Fruit fly (Drosophila melanogaster) whole organism, embryonic: ENCODE measurements around the gene MSAmiP.

ENCODE experiments used
- Atf-2 ChIP-seq: fragments of 200-800 bp; sonication (Bioruptor generic); optimal IDR thresholded peaks from 2 replicates; lab custom pipeline; 2016; ENCODE audit warnings: missing biosample characterization, missing genetic modification characterization
- Atf3 ChIP-seq: fragments of 200-800 bp; sonication (Bioruptor generic); optimal IDR thresholded peaks from 3 replicates; lab custom pipeline; 2016; ENCODE audit warnings: missing biosample characterization, missing genetic modification characterization
- Atf6 ChIP-seq: fragments of 200-800 bp; sonication (Bioruptor generic); IDR thresholded peaks from 2 replicates; pipeline ENCODE4 v1.3.6; 2022; ENCODE audit warnings: missing biosample characterization, missing genetic modification characterization
- CG10209 ChIP-seq: fragments of 200-800 bp; sonication (Bioruptor generic); optimal IDR thresholded peaks from 3 replicates; lab custom pipeline; 2017; ENCODE audit warnings: missing biosample characterization, mild to moderate bottlenecking, missing genetic modification characterization, missing genetic modification reagents
- CG11456 ChIP-seq: fragments of 200-800 bp; sonication (Bioruptor generic); IDR thresholded peaks from 3 replicates; pipeline ENCODE4 v1.3.6; 2022; ENCODE audit warnings: missing biosample characterization, missing genetic modification characterization
- CG11504 ChIP-seq: fragments of 200-800 bp; sonication (Bioruptor generic); optimal IDR thresholded peaks from 3 replicates; lab custom pipeline; 2019; ENCODE audit warnings: missing biosample characterization, mild to moderate bottlenecking, missing genetic modification characterization, moderate library complexity
- CG11723 ChIP-seq: fragments of 200-800 bp; sonication (Bioruptor generic); optimal IDR thresholded peaks from 2 replicates; lab custom pipeline; 2017; ENCODE audit warnings: missing biosample characterization, mild to moderate bottlenecking, missing genetic modification characterization
- CG13424 ChIP-seq: fragments of 200-800 bp; sonication (Bioruptor generic); optimal IDR thresholded peaks from 2 replicates; lab custom pipeline; 2019; ENCODE audit warnings: missing biosample characterization, mild to moderate bottlenecking, missing genetic modification characterization, moderate library complexity
- CG15514 ChIP-seq: fragments of 200-800 bp; sonication (Bioruptor generic); optimal IDR thresholded peaks from 3 replicates; lab custom pipeline; 2017; ENCODE audit warnings: missing biosample characterization, missing genetic modification characterization, mild to moderate bottlenecking, moderate library complexity, missing genetic modification reagents
- CG15696 ChIP-seq: fragments of 200-800 bp; sonication (Bioruptor generic); optimal IDR thresholded peaks from 2 replicates; lab custom pipeline; 2019; ENCODE audit warnings: missing biosample characterization, mild to moderate bottlenecking, missing genetic modification characterization, moderate library complexity
- CG1603 ChIP-seq: fragments of 200-800 bp; sonication (Bioruptor generic); optimal IDR thresholded peaks from 2 replicates; lab custom pipeline; 2019; ENCODE audit warnings: missing biosample characterization, mild to moderate bottlenecking, missing genetic modification characterization, moderate library complexity
- CG31365 ChIP-seq: fragments of 200-800 bp; sonication (Bioruptor generic); optimal IDR thresholded peaks from 2 replicates; lab custom pipeline; 2018; ENCODE audit warnings: missing biosample characterization, mild to moderate bottlenecking, missing genetic modification characterization
- CG32772 ChIP-seq: fragments of 200-800 bp; sonication (Bioruptor generic); IDR thresholded peaks from 2 replicates; pipeline ENCODE4 v1.3.6; 2022; ENCODE audit warnings: missing biosample characterization, missing genetic modification characterization
- CG3407 ChIP-seq: fragments of 200-800 bp; sonication (Bioruptor generic); optimal IDR thresholded peaks from 2 replicates; lab custom pipeline; 2018; ENCODE audit warnings: missing biosample characterization, mild to moderate bottlenecking, missing genetic modification characterization
- CG5245 ChIP-seq: fragments of 200-800 bp; sonication (Bioruptor generic); optimal IDR thresholded peaks from 3 replicates; lab custom pipeline; 2016; ENCODE audit warnings: missing biosample characterization, missing genetic modification characterization
- CG6254 ChIP-seq: fragments of 200-800 bp; sonication (Bioruptor generic); optimal IDR thresholded peaks from 3 replicates; lab custom pipeline; 2017; ENCODE audit warnings: mild to moderate bottlenecking, missing biosample characterization, missing genetic modification reagents, missing genetic modification characterization
- CG6689 ChIP-seq: fragments of 200-800 bp; sonication (Bioruptor generic); IDR thresholded peaks from 2 replicates; pipeline ENCODE4 v1.3.6; 2022; ENCODE audit warnings: missing biosample characterization, missing genetic modification characterization
- CG6854 ChIP-seq: fragments of 200-800 bp; sonication (Bioruptor generic); optimal IDR thresholded peaks from 3 replicates; lab custom pipeline; 2017; ENCODE audit warnings: missing biosample characterization, mild to moderate bottlenecking, missing genetic modification characterization
- CG7987 ChIP-seq: fragments of 200-800 bp; sonication (Bioruptor generic); optimal IDR thresholded peaks from 2 replicates; lab custom pipeline; 2018; ENCODE audit warnings: missing biosample characterization, mild to moderate bottlenecking, missing genetic modification characterization, moderate library complexity
- CG8944 ChIP-seq: fragments of 200-800 bp; sonication (Bioruptor generic); optimal IDR thresholded peaks from 3 replicates; lab custom pipeline; 2016; ENCODE audit warnings: missing biosample characterization, missing genetic modification characterization
- CkIIα-i1 ChIP-seq: fragments of 200-800 bp; sonication (Bioruptor generic); IDR thresholded peaks from 2 replicates; pipeline ENCODE4 v1.3.6; 2022; ENCODE audit warnings: missing biosample characterization, missing genetic modification characterization
- Dll ChIP-seq: fragments of 200-800 bp; sonication (Bioruptor generic); IDR thresholded peaks from 4 replicates; pipeline ENCODE4 v1.3.6; 2022; ENCODE audit warnings: missing biosample characterization, missing genetic modification characterization; ENCODE audit not compliant: partially characterized antibody
- Ets65A ChIP-seq: fragments of 200-800 bp; sonication (Bioruptor generic); peaks from one replicate; lab custom pipeline; 2016; ENCODE audit warnings: missing biosample characterization, missing genetic modification characterization
- HHEX ChIP-seq: fragments of 200-800 bp; sonication (Bioruptor generic); optimal IDR thresholded peaks from 3 replicates; lab custom pipeline; 2017; ENCODE audit warnings: missing biosample characterization, mild to moderate bottlenecking, missing genetic modification characterization, missing genetic modification reagents
- HLHmδ ChIP-seq: fragments of 200-800 bp; sonication (Bioruptor generic); optimal IDR thresholded peaks from 2 replicates; lab custom pipeline; 2018; ENCODE audit warnings: missing biosample characterization, mild to moderate bottlenecking, missing genetic modification characterization, moderate library complexity
- Lpt ChIP-seq: fragments of >200 bp; optimal IDR thresholded peaks from 2 replicates; lab custom pipeline; 2018; ENCODE audit warnings: missing biosample characterization, missing genetic modification characterization
- Mad ChIP-seq: fragments of 200-800 bp; sonication (Bioruptor generic); optimal IDR thresholded peaks from 2 replicates; lab custom pipeline; 2016; ENCODE audit warnings: missing biosample characterization, missing genetic modification characterization
- Med ChIP-seq: fragments of 200-800 bp; sonication (Bioruptor generic); peaks from one replicate; lab custom pipeline; 2016; ENCODE audit warnings: missing biosample characterization, missing genetic modification characterization, mild to moderate bottlenecking, inconsistent platforms, moderate library complexity
- NC2β ChIP-seq: fragments of 200-800 bp; sonication (Bioruptor generic); optimal IDR thresholded peaks from 2 replicates; lab custom pipeline; 2016; ENCODE audit warnings: missing biosample characterization, missing genetic modification characterization
- Xbp1 ChIP-seq: fragments of 200-800 bp; sonication (Bioruptor generic); optimal IDR thresholded peaks from 3 replicates; lab custom pipeline; 2016; ENCODE audit warnings: missing biosample characterization, mild to moderate bottlenecking, missing genetic modification characterization
- ash1 ChIP-seq: fragments of 200-800 bp; sonication (Bioruptor generic); optimal IDR thresholded peaks from 2 replicates; lab custom pipeline; 2018; ENCODE audit warnings: missing biosample characterization, mild to moderate bottlenecking, missing genetic modification characterization
- bsh ChIP-seq, 2 experiments: fragments of 200-800 bp; sonication (Bioruptor generic); optimal IDR thresholded peaks; 2 replicates each; lab custom pipeline; 2017 to 2018; ENCODE audit warnings: mild to moderate bottlenecking in 2 of 2, missing biosample characterization in 2 of 2, missing genetic modification characterization in 2 of 2, moderate library complexity in 1 of 2
- cad ChIP-seq: fragments of >200 bp; optimal IDR thresholded peaks from 2 replicates; lab custom pipeline; 2017; ENCODE audit warnings: missing biosample characterization, missing genetic modification characterization
- cato ChIP-seq: fragments of 200-800 bp; sonication (Bioruptor generic); optimal IDR thresholded peaks from 2 replicates; lab custom pipeline; 2016; ENCODE audit warnings: missing biosample characterization, missing genetic modification characterization, borderline replicate concordance
- ci ChIP-seq: fragments of 200-800 bp; sonication (Bioruptor generic); IDR thresholded peaks from 3 replicates; pipeline ENCODE4 v1.3.6; 2022; ENCODE audit warnings: missing biosample characterization, missing genetic modification characterization
- crol ChIP-seq: fragments of 200-800 bp; sonication (Bioruptor generic); IDR thresholded peaks from 2 replicates; pipeline ENCODE4 v1.3.6; 2022; ENCODE audit warnings: missing biosample characterization, missing genetic modification characterization
- da ChIP-seq: fragments of 200-800 bp; sonication (Bioruptor generic); optimal IDR thresholded peaks from 2 replicates; lab custom pipeline; 2016; ENCODE audit warnings: missing biosample characterization, missing genetic modification characterization
- exex ChIP-seq: fragments of 200-800 bp; sonication (Bioruptor generic); optimal IDR thresholded peaks from 4 replicates; lab custom pipeline; 2018; ENCODE audit warnings: missing biosample characterization, mild to moderate bottlenecking, missing genetic modification characterization, moderate library complexity
- gce ChIP-seq: fragments of 200-800 bp; sonication (Bioruptor generic); IDR thresholded peaks from 3 replicates; pipeline ENCODE4 v1.3.6; 2022; ENCODE audit warnings: missing biosample characterization, missing genetic modification characterization
- hb ChIP-seq: fragments of 200-800 bp; sonication (Bioruptor generic); IDR thresholded peaks from 3 replicates; pipeline ENCODE4 v1.3.6; 2022; ENCODE audit warnings: missing biosample characterization, missing genetic modification characterization; ENCODE audit not compliant: partially characterized antibody
- kah ChIP-seq: fragments of 200-800 bp; sonication (Bioruptor generic); optimal IDR thresholded peaks from 2 replicates; lab custom pipeline; 2018; ENCODE audit warnings: missing biosample characterization, mild to moderate bottlenecking, missing genetic modification characterization
- prd ChIP-seq, 3 experiments: fragments of >200 bp in 2 of 3; fragments of 200-800 bp in 1 of 3; sonication (Bioruptor generic) in 1 of 3; optimal IDR thresholded peaks in 2 of 3; IDR thresholded peaks in 1 of 3; 2 replicates in 2 of 3; 3 replicates in 1 of 3; pipeline versions ENCODE4 v1.3.6 to Lab custom; 2017 to 2022; ENCODE audit warnings: missing biosample characterization in 1 of 3, missing genetic modification characterization in 1 of 3
- schlank ChIP-seq: fragments of 200-800 bp; sonication (Bioruptor generic); optimal IDR thresholded peaks from 2 replicates; lab custom pipeline; 2018; ENCODE audit warnings: missing biosample characterization, mild to moderate bottlenecking, missing genetic modification characterization
- sens ChIP-seq: fragments of 200-800 bp; sonication (Bioruptor generic); peaks from one replicate; lab custom pipeline; 2016; ENCODE audit warnings: missing biosample characterization, missing genetic modification characterization
- sim ChIP-seq: fragments of 200-800 bp; sonication (Bioruptor generic); IDR thresholded peaks from 2 replicates; pipeline ENCODE4 v1.3.6; 2022; ENCODE audit warnings: missing biosample characterization, missing genetic modification characterization
- tin ChIP-seq: fragments of 200-800 bp; sonication (Bioruptor generic); optimal IDR thresholded peaks from 3 replicates; lab custom pipeline; 2016; ENCODE audit warnings: missing biosample characterization, missing genetic modification characterization
- vfl ChIP-seq: fragments of 200-800 bp; sonication (Bioruptor generic); optimal IDR thresholded peaks from 2 replicates; lab custom pipeline; 2016; ENCODE audit warnings: missing biosample characterization, missing genetic modification characterization
- zen2 ChIP-seq: fragments of 200-800 bp; sonication (Bioruptor generic); IDR thresholded peaks from 3 replicates; pipeline ENCODE4 v1.3.6; 2022; ENCODE audit warnings: missing biosample characterization, missing genetic modification characterization; ENCODE audit not compliant: partially characterized antibody
- zfh2 ChIP-seq: fragments of 200-800 bp; sonication (Bioruptor generic); optimal IDR thresholded peaks from 2 replicates; lab custom pipeline; 2016; ENCODE audit warnings: missing biosample characterization, missing genetic modification characterization

The MSAmiP gene

DNA sequence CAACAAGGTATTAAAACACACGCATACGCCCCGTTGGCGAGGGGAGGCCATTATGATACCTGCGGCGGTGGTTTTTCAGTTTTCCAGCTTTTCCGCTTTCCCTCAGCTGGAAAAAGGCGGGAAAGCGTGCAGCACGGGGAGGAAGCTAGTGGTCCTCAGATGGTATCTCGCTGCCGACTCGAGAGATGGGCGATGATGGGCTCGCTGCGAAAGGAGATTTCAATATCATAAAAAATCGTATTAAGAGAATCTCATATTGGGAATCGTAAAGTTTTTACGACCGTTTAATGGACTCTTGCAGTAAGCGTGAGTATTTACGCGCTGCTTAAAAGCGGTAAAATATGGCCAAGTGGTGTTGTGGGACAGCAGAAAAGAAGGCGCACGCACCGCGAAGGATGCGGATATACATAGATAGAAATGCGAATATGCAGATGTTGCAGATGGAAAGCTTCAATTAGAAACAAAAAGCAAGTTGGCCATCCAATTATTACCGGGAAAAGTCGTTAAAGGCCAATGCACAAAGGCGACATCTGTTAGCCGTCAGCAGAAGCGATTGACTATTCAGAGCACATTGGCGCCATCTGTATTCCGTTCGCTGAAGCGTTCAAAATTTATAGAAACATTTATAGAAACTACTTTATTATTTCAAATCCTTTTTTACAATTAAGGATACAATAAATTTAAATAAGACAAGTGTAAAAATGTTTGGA lies 61.6 kb downstream of the MSAmiP start (continued):
- peak; percentile 56 for TF ChIP-seq Xbp1
- peak; percentile 42 for TF ChIP-seq CG6254 (GFP tag; lab: Kevin White, UChicago)
- no peak for TF ChIP-seq CG6854 (GFP tag; lab: Kevin White, UChicago)
- TF ChIP-seq crol (GFP tag; lab: Robert Waterston, UW), result no peak
- peak; percentile 52 for TF ChIP-seq NC2β
- peak; percentile 9; the same call in 1 of the 2 replicates for TF ChIP-seq CG32772 (GFP tag; lab: Robert Waterston, UW)
- TF ChIP-seq zen2 (GFP tag; lab: Robert Waterston, UW), result no peak
- TF ChIP-seq CG31365, result peak; percentile 27
- TF ChIP-seq Atf-2 (GFP tag; lab: Kevin White, UChicago), result peak; percentile 30
- no peak for TF ChIP-seq CkIIα-i1 (GFP tag; lab: Robert Waterston, UW)
- TF ChIP-seq cad (GFP tag; lab: Kevin White, UChicago), result peak; percentile 22
- TF ChIP-seq da, result no peak
- peak; percentile 76 for TF ChIP-seq sens
- TF ChIP-seq CG13424 (tag; lab: Kevin White, UChicago), result peak; percentile 63
- no peak for TF ChIP-seq vfl (GFP tag; lab: Kevin White, UChicago)
- TF ChIP-seq bsh (GFP tag; optimal IDR thresholded peaks at IDR 0.05; lab: Kevin White, UChicago), result peak in 1 of 2 experiments; percentile 64
- peak; percentile 75 for TF ChIP-seq HLHmδ (GFP tag; lab: Kevin White, UChicago)
- TF ChIP-seq Lpt (GFP tag; lab: Kevin White, UChicago), result peak; percentile 24
- TF ChIP-seq prd (optimal IDR thresholded peaks at IDR 0.05; lab: Kevin White, UChicago), result no peak
- peak; percentile 52 for TF ChIP-seq prd (GFP tag; IDR thresholded peaks at IDR 0.05; lab: Robert Waterston, UW)
- no peak for TF ChIP-seq schlank
- no peak for TF ChIP-seq hb (GFP tag; lab: Robert Waterston, UW)
- TF ChIP-seq Ets65A, result peak; percentile 84
- peak; percentile 67; the same call in 1 of the 3 replicates for TF ChIP-seq gce (GFP tag; lab: Robert Waterston, UW)
- TF ChIP-seq CG8944, result no peak
- peak; percentile 27 for TF ChIP-seq CG11723
- TF ChIP-seq cato (GFP tag; lab: Kevin White, UChicago), result no peak
- peak; percentile 85 for TF ChIP-seq ci (GFP tag; lab: Robert Waterston, UW)
- no peak for TF ChIP-seq Atf6
- peak; percentile 37 for TF ChIP-seq kah (GFP tag; lab: Kevin White, UChicago)
- TF ChIP-seq tin, result peak; percentile 50
- peak; percentile 63 for TF ChIP-seq CG11504
- TF ChIP-seq Mad (GFP tag; lab: Kevin White, UChicago), result no peak
- peak; percentile 36 for TF ChIP-seq ash1 (GFP tag; lab: Kevin White, UChicago)
- TF ChIP-seq HHEX (GFP tag; lab: Kevin White, UChicago), result peak; percentile 61
- TF ChIP-seq CG3407 (GFP tag; lab: Kevin White, UChicago), result peak; percentile 35
- peak; percentile 51 for TF ChIP-seq CG5245
- peak; percentile 81; the same call in 1 of the 3 replicates for TF ChIP-seq CG11456 (GFP tag; lab: Robert Waterston, UW)
- 0 out of 2 replicates have a peak, but pooled peaks have one; percentile 24 for TF ChIP-seq CG6689
- TF ChIP-seq CG15696 (tag; lab: Kevin White, UChicago), result peak; percentile 67
- no peak for TF ChIP-seq zfh2 (GFP tag; lab: Kevin White, UChicago)
- TF ChIP-seq exex (tag; lab: Kevin White, UChicago), result no peak
- peak; percentile 36 for TF ChIP-seq Atf3 (GFP tag; lab: Kevin White, UChicago)
- TF ChIP-seq CG10209, result peak; percentile 27
- no peak for TF ChIP-seq CG15514 (GFP tag; lab: Kevin White, UChicago)
- TF ChIP-seq CG1603, result peak; percentile 54
- peak; percentile 87 for TF ChIP-seq Med
- TF ChIP-seq CG7987 (GFP tag; lab: Kevin White, UChicago), result peak; percentile 56
- TF ChIP-seq Dll, result no peak
- TF ChIP-seq sim (GFP tag; lab: Robert Waterston, UW), result 0 out of 2 replicates have a peak, but pooled peaks have one; percentile 9
